Worm (Caenorhabditis elegans): ENCODE measurements around the gene F18H3.1.

The F18H3.1 gene

ce11 chrX:13511796-13512195 is 7.7 kb upstream of the F18H3.1 start (continued):
- TF ChIP-seq nhr-11 (tag; optimal IDR thresholded peaks at IDR 0.05): no peak
- TF ChIP-seq elt-3 (tag; optimal IDR thresholded peaks at IDR 0.05): peak in 2 of 6 experiments; percentile 17 to 25
- TF ChIP-seq nhr-19 (GFP tag; conservative IDR thresholded peaks at IDR 0.05): peak; percentile 59
- no peak for TF ChIP-seq unc-30 (tag; optimal IDR thresholded peaks at IDR 0.05)
- TF ChIP-seq ceh-90 (tag; optimal IDR thresholded peaks at IDR 0.05): no peak
- no peak for TF ChIP-seq fkh-8 (tag; optimal IDR thresholded peaks at IDR 0.05)
- no peak for TF ChIP-seq C34B4.2 (tag; optimal IDR thresholded peaks at IDR 0.05)
- no peak for TF ChIP-seq ceh-8 (GFP tag; optimal IDR thresholded peaks at IDR 0.05)
- TF ChIP-seq grh-1 (GFP tag; IDR thresholded peaks at IDR 0.05): no peak
- TF ChIP-seq lin-39 (tag; optimal IDR thresholded peaks at IDR 0.05): no peak
- TF ChIP-seq irx-1 (tag; optimal IDR thresholded peaks at IDR 0.05): peak; percentile 39
- no peak for TF ChIP-seq snpc-4 (tag; optimal IDR thresholded peaks at IDR 0.05)
- no peak for TF ChIP-seq zag-1 (tag; optimal IDR thresholded peaks at IDR 0.05)
- TF ChIP-seq mep-1 (tag; optimal IDR thresholded peaks at IDR 0.05): peak; percentile 50
- TF ChIP-seq nhr-237 (tag; optimal IDR thresholded peaks at IDR 0.05): no peak
- no peak for TF ChIP-seq aly-2 (tag; optimal IDR thresholded peaks at IDR 0.05)
- TF ChIP-seq egl-27 (tag; optimal IDR thresholded peaks at IDR 0.05): no peak
- TF ChIP-seq nhr-47 (tag; optimal IDR thresholded peaks at IDR 0.05): peak; percentile 76
- peak; percentile 31 for TF ChIP-seq skn-1 (tag; optimal IDR thresholded peaks at IDR 0.05)
- TF ChIP-seq unc-98 (GFP tag; IDR thresholded peaks at IDR 0.05): no peak
- TF ChIP-seq nhr-71 (tag; optimal IDR thresholded peaks at IDR 0.05): peak; percentile 64
- TF ChIP-seq unc-130 (tag; optimal IDR thresholded peaks at IDR 0.05): no peak
- no peak for TF ChIP-seq ama-1 (optimal IDR thresholded peaks at IDR 0.05)
- TF ChIP-seq rnt-1 (tag; optimal IDR thresholded peaks at IDR 0.05): peak; percentile 39
- TF ChIP-seq efl-3 (GFP tag; optimal IDR thresholded peaks at IDR 0.05): no peak
- peak; percentile 22 for TF ChIP-seq jun-1 (tag; optimal IDR thresholded peaks at IDR 0.05)
- TF ChIP-seq mdl-1 (tag; optimal IDR thresholded peaks at IDR 0.05): peak in 1 of 2 experiments; percentile 55
- TF ChIP-seq lin-15B (tag; optimal IDR thresholded peaks at IDR 0.05): no peak
- TF ChIP-seq nhr-77 (tag; optimal IDR thresholded peaks at IDR 0.05): no peak
- no peak for TF ChIP-seq egl-13 (tag; optimal IDR thresholded peaks at IDR 0.05)
- no peak for TF ChIP-seq sptf-1 (tag; optimal IDR thresholded peaks at IDR 0.05)
- TF ChIP-seq pax-3 (tag; optimal IDR thresholded peaks at IDR 0.05): peak; percentile 5
- peak; percentile 46 for TF ChIP-seq swsn-7 (tag; optimal IDR thresholded peaks at IDR 0.05)
- TF ChIP-seq ets-5 (GFP tag; IDR thresholded peaks at IDR 0.05): no peak
- TF ChIP-seq sup-37 (GFP tag; optimal IDR thresholded peaks at IDR 0.05): no peak
- TF ChIP-seq pag-3 (tag; optimal IDR thresholded peaks at IDR 0.05; ENCODE audit: borderline replicate concordance, insufficient read depth): no peak
- peak; percentile 34 for TF ChIP-seq unc-86 (tag; optimal IDR thresholded peaks at IDR 0.05)
- TF ChIP-seq ceh-88 (GFP tag; IDR thresholded peaks at IDR 0.05): no peak
- TF ChIP-seq hlh-17 (GFP tag; optimal IDR thresholded peaks at IDR 0.05; ENCODE audit: borderline replicate concordance): no peak
- peak; percentile 62 for TF ChIP-seq nhr-85 (tag)
- no peak for TF ChIP-seq tlp-1 (tag; optimal IDR thresholded peaks at IDR 0.05)
- no peak for TF ChIP-seq alr-1 (tag; optimal IDR thresholded peaks at IDR 0.05; ENCODE audit: borderline replicate concordance)
- no peak for TF ChIP-seq ztf-4 (tag; optimal IDR thresholded peaks at IDR 0.05)
- no peak for TF ChIP-seq elt-2 (tag; optimal IDR thresholded peaks at IDR 0.05)
- peak; percentile 23 to 54 for TF ChIP-seq lsy-2 (tag; optimal IDR thresholded peaks at IDR 0.05)
- no peak for TF ChIP-seq fkh-10 (GFP tag; optimal IDR thresholded peaks at IDR 0.05)
- peak in 1 of 3 experiments; percentile 19 for TF ChIP-seq dpl-1 (GFP tag; optimal IDR thresholded peaks at IDR 0.05)
- no peak for TF ChIP-seq lin-13 (GFP tag; optimal IDR thresholded peaks at IDR 0.05)
- TF ChIP-seq hpl-2 (GFP tag; optimal IDR thresholded peaks at IDR 0.05): no peak
- TF ChIP-seq isw-1 (GFP tag; IDR thresholded peaks at IDR 0.05): no peak; the same call in 1 of the 2 replicates
- TF ChIP-seq dsc-1 (tag; optimal IDR thresholded peaks at IDR 0.05): peak; percentile 67
- TF ChIP-seq hlh-4 (tag; optimal IDR thresholded peaks at IDR 0.05): no peak
- TF ChIP-seq aha-1 (tag; optimal IDR thresholded peaks at IDR 0.05): no peak
